Worm (Caenorhabditis elegans): ENCODE data around the gene srh-16.

srh-16 gene

DNA sequence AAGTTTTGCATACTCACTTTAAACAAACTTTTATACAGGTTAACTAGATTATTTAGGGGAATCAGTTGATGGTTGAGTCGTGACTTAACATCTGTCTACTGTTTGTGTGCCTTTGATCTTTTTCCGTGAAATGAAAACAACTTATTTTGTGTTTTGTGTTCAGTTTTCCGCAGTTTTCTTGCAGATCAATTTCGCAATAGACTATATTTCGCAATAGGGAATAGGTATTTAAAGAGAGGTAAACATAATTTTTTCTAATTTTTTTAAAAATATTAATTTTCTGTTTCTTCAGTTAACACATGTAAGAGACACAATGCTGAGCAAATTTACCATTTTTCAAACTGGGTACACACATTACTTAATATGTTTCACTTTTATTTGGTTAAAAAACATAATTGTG lies 30.3 kb upstream of the srh-16 start, which contains the start of gene tbb-6:
tbb-6 (plus strand) TSS at position 155 of the 400 bp plus-strand sequence.
- TF ChIP-seq nhr-71 (tag; optimal IDR thresholded peaks at IDR 0.05) (peak; percentile 46), pqm-1 (tag; optimal IDR thresholded peaks at IDR 0.05) (no peak), zip-4 (GFP tag; optimal IDR thresholded peaks at IDR 0.05) (peak; percentile 75), efl-1 (optimal IDR thresholded peaks at IDR 0.05) (no peak), efl-1 (GFP tag; optimal IDR thresholded peaks at IDR 0.05 in 1 of 2) (peak in 1 of 2 experiments; percentile 4), unc-62 (GFP tag; optimal IDR thresholded peaks at IDR 0.05) (no peak), skn-1 (tag; optimal IDR thresholded peaks at IDR 0.05) (peak; percentile 48), ceh-90 (tag; optimal IDR thresholded peaks at IDR 0.05) (no peak)

DNA sequence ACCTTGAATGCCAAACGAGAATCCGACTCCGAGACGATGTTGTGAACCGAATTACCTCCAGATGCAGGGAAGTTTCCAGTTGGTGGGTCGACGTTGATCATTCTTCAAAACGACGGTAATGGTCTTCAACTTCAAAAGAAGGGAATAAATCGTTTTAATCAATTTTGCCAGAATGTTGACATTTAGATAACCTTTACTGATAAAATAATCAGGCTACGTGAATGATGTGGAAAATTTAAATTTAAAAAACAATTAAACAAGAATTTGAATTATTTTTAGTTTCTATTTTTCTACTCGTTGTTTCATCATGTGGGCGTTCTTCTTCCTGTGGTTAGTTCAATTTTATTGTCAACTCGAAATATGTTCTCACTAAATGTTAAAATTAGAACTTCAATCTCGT lies 27.9 kb upstream of the srh-16 start, which contains the start of gene ssp-35:
ssp-35 (minus strand) TSS at position 101 of the 400 bp plus-strand sequence.
- no peak for TF ChIP-seq ceh-8 (GFP tag; optimal IDR thresholded peaks at IDR 0.05)
- no peak for TF ChIP-seq efl-1 (optimal IDR thresholded peaks at IDR 0.05)
- TF ChIP-seq efl-1 (GFP tag; optimal IDR thresholded peaks at IDR 0.05 in 1 of 2): peak in 1 of 2 experiments; percentile 48
- no peak for TF ChIP-seq ets-5 (GFP tag; IDR thresholded peaks at IDR 0.05)
- no peak for TF ChIP-seq lin-13 (GFP tag; optimal IDR thresholded peaks at IDR 0.05)

DNA sequence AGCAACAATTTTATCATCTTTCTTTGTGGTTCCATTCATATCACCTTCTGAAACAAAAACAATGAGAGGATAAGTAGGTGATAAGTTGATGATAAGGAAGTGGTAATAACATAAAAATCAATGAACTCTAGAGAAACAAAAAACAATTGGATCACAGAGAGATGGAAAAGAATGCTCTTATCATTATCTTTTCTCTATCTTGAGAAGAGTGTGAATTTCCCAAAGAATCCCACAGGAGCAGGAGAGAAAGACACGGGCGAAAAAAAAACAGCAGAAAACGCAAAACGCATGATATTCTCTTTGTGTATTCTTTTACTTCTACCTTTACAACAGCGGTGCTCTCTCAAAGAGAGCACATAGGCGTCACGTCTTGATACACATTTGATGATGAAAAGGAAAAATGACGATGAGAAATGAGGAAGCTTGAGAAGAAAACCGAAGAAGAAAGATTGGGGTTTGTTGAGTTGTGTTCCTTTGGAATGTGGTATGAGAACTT lies 22.3 kb upstream of the srh-16 start, which contains the start of gene twk-24:
twk-24 (minus strand) TSS at position 51 of the 496 bp plus-strand sequence.
- TF ChIP-seq ces-1 (GFP tag; optimal IDR thresholded peaks at IDR 0.05): no peak
- peak; percentile 43 for TF ChIP-seq nhr-71 (tag; optimal IDR thresholded peaks at IDR 0.05)
- peak; percentile 51 for TF ChIP-seq rnt-1 (tag; optimal IDR thresholded peaks at IDR 0.05)
- peak in 1 of 2 experiments; percentile 0 for TF ChIP-seq efl-1 (optimal IDR thresholded peaks at IDR 0.05)
- TF ChIP-seq efl-1 (GFP tag; optimal IDR thresholded peaks at IDR 0.05 in 1 of 2): no peak
- peak; percentile 8 for TF ChIP-seq mep-1 (tag; optimal IDR thresholded peaks at IDR 0.05)
- TF ChIP-seq unc-130 (tag; optimal IDR thresholded peaks at IDR 0.05): peak; percentile 14
- peak; percentile 72 for TF ChIP-seq lin-14 (GFP tag; optimal IDR thresholded peaks at IDR 0.05)
- no peak for TF ChIP-seq F16B12.6 (tag; optimal IDR thresholded peaks at IDR 0.05)

DNA sequence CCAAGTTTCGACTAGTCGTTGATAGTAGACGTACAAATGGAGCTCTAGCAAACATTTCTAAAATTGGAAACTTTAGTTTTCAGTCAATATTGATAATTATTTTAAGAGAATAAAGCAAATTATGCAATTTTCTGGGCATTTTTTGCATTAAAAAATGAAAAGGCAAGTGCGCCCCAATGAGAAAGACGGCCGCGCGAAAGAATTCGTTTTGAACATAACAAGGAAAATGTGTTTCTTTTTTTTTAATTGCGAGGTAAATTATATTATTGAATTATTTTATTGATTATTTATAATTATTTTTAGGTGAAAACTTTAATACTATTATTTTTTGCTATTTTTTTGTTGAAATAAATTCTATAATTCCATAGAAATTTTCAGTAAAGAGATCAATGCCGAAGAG lies 20.2 kb upstream of the srh-16 start, which contains the start of the genes tsfm-1 and capg-2:
tsfm-1 (minus strand) TSS at position 57 of the 400 bp plus-strand sequence.
capg-2 (plus strand) TSS at position 379 of the 400 bp plus-strand sequence.
- no peak for TF ChIP-seq ztf-4 (tag; optimal IDR thresholded peaks at IDR 0.05)
- peak; percentile 7 for TF ChIP-seq mep-1 (tag; optimal IDR thresholded peaks at IDR 0.05)
- peak; percentile 64 to 86 (median 70) for TF ChIP-seq dpl-1 (GFP tag; optimal IDR thresholded peaks at IDR 0.05)
- no peak for TF ChIP-seq lin-14 (GFP tag; optimal IDR thresholded peaks at IDR 0.05)
- TF ChIP-seq skn-1 (tag; optimal IDR thresholded peaks at IDR 0.05): no peak
- peak in 1 of 3 experiments; percentile 1 for TF ChIP-seq ceh-82 (tag; optimal IDR thresholded peaks at IDR 0.05)
- no peak for TF ChIP-seq pag-3 (tag; optimal IDR thresholded peaks at IDR 0.05; ENCODE audit: borderline replicate concordance, insufficient read depth)
- peak; percentile 28 for TF ChIP-seq nhr-85 (tag)
- no peak for TF ChIP-seq sptf-1 (tag; optimal IDR thresholded peaks at IDR 0.05)
- TF ChIP-seq lin-35 (GFP tag; optimal IDR thresholded peaks at IDR 0.05): peak; percentile 58 to 84
- peak; percentile 27 to 69 for TF ChIP-seq efl-1 (optimal IDR thresholded peaks at IDR 0.05)
- TF ChIP-seq efl-1 (GFP tag; optimal IDR thresholded peaks at IDR 0.05 in 1 of 2): peak; percentile 81 to 96
- TF ChIP-seq lin-15B (tag; optimal IDR thresholded peaks at IDR 0.05): peak; percentile 7

- TF ChIP-seq alr-1 (tag; optimal IDR thresholded peaks at IDR 0.05; ENCODE audit: borderline replicate concordance): no peak
- TF ChIP-seq nhr-71 (tag; optimal IDR thresholded peaks at IDR 0.05): no peak
- TF ChIP-seq vab-15 (tag; optimal IDR thresholded peaks at IDR 0.05): no peak
- TF ChIP-seq efl-1 (optimal IDR thresholded peaks at IDR 0.05): no peak
- peak in 1 of 2 experiments; percentile 57 for TF ChIP-seq efl-1 (GFP tag; optimal IDR thresholded peaks at IDR 0.05 in 1 of 2)
These were observed 15.9 kb upstream of the srh-16 start for ce11 chrV:12275714-12276113.

DNA sequence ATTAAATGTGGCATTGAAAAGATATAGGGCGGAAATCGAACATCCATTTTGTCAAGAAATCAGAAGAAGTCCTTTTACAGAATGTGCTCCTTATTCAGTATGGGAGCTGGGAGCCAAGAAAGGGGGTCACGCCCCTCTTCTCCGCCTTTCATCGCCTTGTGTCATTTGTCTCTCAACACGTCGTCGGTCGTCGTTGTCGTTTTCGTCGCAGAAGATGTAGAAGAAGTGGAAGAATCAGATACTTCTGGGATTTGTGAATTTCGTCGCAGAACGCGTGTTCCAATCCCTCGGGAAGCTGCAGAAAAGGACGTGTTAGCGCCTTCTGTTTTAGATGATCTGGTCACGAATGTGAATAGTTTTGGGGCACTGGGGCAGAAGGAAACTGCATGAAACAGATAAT lies 14.7 kb upstream of the srh-16 start, which contains the start of gene bnc-1:
bnc-1 (minus strand) TSS at position 101 of the 400 bp plus-strand sequence.
- TF ChIP-seq egl-13 (tag; optimal IDR thresholded peaks at IDR 0.05) (no peak), nhr-90 (tag; optimal IDR thresholded peaks at IDR 0.05; ENCODE audit: poor library complexity) (no peak), ama-1 (optimal IDR thresholded peaks at IDR 0.05) (no peak), ceh-63 (GFP tag; optimal IDR thresholded peaks at IDR 0.05) (no peak), nhr-84 (tag; optimal IDR thresholded peaks at IDR 0.05) (no peak), zip-4 (GFP tag; optimal IDR thresholded peaks at IDR 0.05) (no peak), xbp-1 (tag; optimal IDR thresholded peaks at IDR 0.05) (no peak), lir-3 (tag; optimal IDR thresholded peaks at IDR 0.05; ENCODE audit: poor library complexity) (no peak), irx-1 (tag; optimal IDR thresholded peaks at IDR 0.05) (no peak), nhr-237 (tag; optimal IDR thresholded peaks at IDR 0.05) (no peak), snu-23 (GFP tag; optimal IDR thresholded peaks at IDR 0.05) (no peak), nhr-47 (tag; optimal IDR thresholded peaks at IDR 0.05) (no peak), nhr-76 (tag; optimal IDR thresholded peaks at IDR 0.05) (no peak), ztf-4 (tag; optimal IDR thresholded peaks at IDR 0.05) (no peak), zag-1 (tag; optimal IDR thresholded peaks at IDR 0.05) (no peak), snpc-4 (tag; optimal IDR thresholded peaks at IDR 0.05) (no peak), C34B4.2 (tag; optimal IDR thresholded peaks at IDR 0.05) (no peak)

Data from whole organism, L1 larva.